Fruit fly (Drosophila melanogaster) whole organism, embryonic: ENCODE results near the gene Uck.
A peak's percentile ranks its signal among the peaks of the same experiment; 100 is the strongest.

Experiments used
- CG10959 ChIP-seq: fragments of 200-800 bp; sonication (Bioruptor generic); IDR thresholded peaks from 2 replicates; pipeline ENCODE4 v1.3.6; 2022; ENCODE audit warnings: missing biosample characterization, missing genetic modification characterization
- CG12219 ChIP-seq: fragments of 200-800 bp; sonication (Bioruptor generic); optimal IDR thresholded peaks from 3 replicates; lab custom pipeline; 2018; ENCODE audit warnings: missing biosample characterization, mild to moderate bottlenecking, missing genetic modification characterization
- CG12744 ChIP-seq: fragments of 200-800 bp; sonication (Bioruptor generic); optimal IDR thresholded peaks from 2 replicates; lab custom pipeline; 2016; ENCODE audit warnings: missing biosample characterization, missing genetic modification characterization
- CG13624 ChIP-seq: fragments of 200-800 bp; sonication (Bioruptor generic); optimal IDR thresholded peaks from 2 replicates; lab custom pipeline; 2016; ENCODE audit warnings: missing biosample characterization, missing genetic modification characterization
- CG13775 ChIP-seq: fragments of 200-800 bp; sonication (Bioruptor generic); optimal IDR thresholded peaks from 3 replicates; lab custom pipeline; 2017; ENCODE audit warnings: missing biosample characterization, mild to moderate bottlenecking, missing genetic modification characterization
- CG15696 ChIP-seq: fragments of 200-800 bp; sonication (Bioruptor generic); optimal IDR thresholded peaks from 2 replicates; lab custom pipeline; 2019; ENCODE audit warnings: missing biosample characterization, mild to moderate bottlenecking, missing genetic modification characterization, moderate library complexity
- CG1602 ChIP-seq: fragments of 200-800 bp; sonication (Bioruptor generic); optimal IDR thresholded peaks from 3 replicates; lab custom pipeline; 2016; ENCODE audit warnings: missing biosample characterization, missing genetic modification characterization
- CG1603 ChIP-seq: fragments of 200-800 bp; sonication (Bioruptor generic); optimal IDR thresholded peaks from 2 replicates; lab custom pipeline; 2019; ENCODE audit warnings: missing biosample characterization, mild to moderate bottlenecking, missing genetic modification characterization, moderate library complexity
- CG16815 ChIP-seq: fragments of 200-800 bp; sonication (Bioruptor generic); optimal IDR thresholded peaks from 3 replicates; lab custom pipeline; 2017; ENCODE audit warnings: missing biosample characterization, mild to moderate bottlenecking, missing genetic modification characterization
- CG1792 ChIP-seq: fragments of 200-800 bp; sonication (Bioruptor generic); optimal IDR thresholded peaks from 2 replicates; lab custom pipeline; 2016; ENCODE audit warnings: missing biosample characterization, missing genetic modification characterization
- CG2129 ChIP-seq: fragments of 200-800 bp; sonication (Bioruptor generic); IDR thresholded peaks from 2 replicates; pipeline ENCODE4 v1.3.6; 2022; ENCODE audit warnings: missing biosample characterization, missing genetic modification characterization; ENCODE audit not compliant: partially characterized antibody
- CG32772 ChIP-seq: fragments of 200-800 bp; sonication (Bioruptor generic); IDR thresholded peaks from 2 replicates; pipeline ENCODE4 v1.3.6; 2022; ENCODE audit warnings: missing biosample characterization, missing genetic modification characterization
- CG3838 ChIP-seq: fragments of 200-800 bp; sonication (Bioruptor generic); optimal IDR thresholded peaks from 3 replicates; lab custom pipeline; 2016; ENCODE audit warnings: missing biosample characterization, missing genetic modification characterization
- CG3847 ChIP-seq: fragments of 200-800 bp; sonication (Bioruptor generic); IDR thresholded peaks from 2 replicates; pipeline ENCODE4 v1.3.6; 2022; ENCODE audit warnings: missing biosample characterization, missing genetic modification characterization
- CG4617 ChIP-seq: fragments of 200-800 bp; sonication (Bioruptor generic); optimal IDR thresholded peaks from 3 replicates; lab custom pipeline; 2016; ENCODE audit warnings: missing biosample characterization, missing genetic modification characterization, borderline replicate concordance
- CG4730 ChIP-seq: fragments of 200-800 bp; sonication (Bioruptor generic); IDR thresholded peaks from 2 replicates; pipeline ENCODE4 v1.3.6; 2022; ENCODE audit warnings: missing biosample characterization, missing genetic modification characterization
- CG6813 ChIP-seq: fragments of 200-800 bp; sonication (Bioruptor generic); optimal IDR thresholded peaks from 2 replicates; lab custom pipeline; 2017; ENCODE audit warnings: missing biosample characterization, missing genetic modification characterization, mild to moderate bottlenecking, moderate library complexity, missing genetic modification reagents
- CG8359 ChIP-seq: fragments of 200-800 bp; sonication (Bioruptor generic); optimal IDR thresholded peaks from 2 replicates; lab custom pipeline; 2017; ENCODE audit warnings: missing biosample characterization, mild to moderate bottlenecking, missing genetic modification characterization, borderline replicate concordance
- CG9609 ChIP-seq: fragments of 200-800 bp; sonication (Bioruptor generic); optimal IDR thresholded peaks from 3 replicates; lab custom pipeline; 2016; ENCODE audit warnings: missing biosample characterization, missing genetic modification characterization
- CG9876 ChIP-seq: fragments of 200-800 bp; sonication (Bioruptor generic); optimal IDR thresholded peaks from 2 replicates; lab custom pipeline; 2016; ENCODE audit warnings: missing biosample characterization, missing genetic modification characterization
- Doc2 ChIP-seq: fragments of 200-800 bp; sonication (Bioruptor generic); IDR thresholded peaks from 2 replicates; pipeline ENCODE4 v1.3.6; 2022; ENCODE audit warnings: missing biosample characterization, missing genetic modification characterization
- Ets65A ChIP-seq: fragments of 200-800 bp; sonication (Bioruptor generic); peaks from one replicate; lab custom pipeline; 2016; ENCODE audit warnings: missing biosample characterization, missing genetic modification characterization
- Gsc ChIP-seq: fragments of 200-800 bp; sonication (Bioruptor generic); IDR thresholded peaks from 2 replicates; pipeline ENCODE4 v1.3.6; 2022; ENCODE audit warnings: missing biosample characterization, missing genetic modification characterization
- H2.0 ChIP-seq: fragments of 200-800 bp; sonication (Bioruptor generic); IDR thresholded peaks from 2 replicates; pipeline ENCODE4 v1.3.6; 2022; ENCODE audit warnings: missing biosample characterization, missing genetic modification characterization
- HHEX ChIP-seq: fragments of 200-800 bp; sonication (Bioruptor generic); optimal IDR thresholded peaks from 3 replicates; lab custom pipeline; 2017; ENCODE audit warnings: missing biosample characterization, mild to moderate bottlenecking, missing genetic modification characterization, missing genetic modification reagents
- HmgD ChIP-seq: fragments of 200-800 bp; sonication (Bioruptor generic); optimal IDR thresholded peaks from 3 replicates; lab custom pipeline; 2016; ENCODE audit warnings: missing biosample characterization, missing genetic modification characterization
- Lhr ChIP-seq: fragments of 200-800 bp; sonication (Bioruptor generic); optimal IDR thresholded peaks from 3 replicates; lab custom pipeline; 2017; ENCODE audit warnings: mild to moderate bottlenecking, missing biosample characterization, missing genetic modification reagents, missing genetic modification characterization
- NC2α ChIP-seq: fragments of 200-800 bp; sonication (Bioruptor generic); optimal IDR thresholded peaks from 2 replicates; lab custom pipeline; 2016; ENCODE audit warnings: missing biosample characterization, missing genetic modification characterization
- NC2β ChIP-seq: fragments of 200-800 bp; sonication (Bioruptor generic); optimal IDR thresholded peaks from 2 replicates; lab custom pipeline; 2016; ENCODE audit warnings: missing biosample characterization, missing genetic modification characterization
- Nf-YC ChIP-seq: fragments of 200-800 bp; optimal IDR thresholded peaks from 3 replicates; lab custom pipeline; 2019; ENCODE audit warnings: missing biosample characterization, mild to moderate bottlenecking, missing genetic modification characterization, moderate library complexity
- Ptx1 ChIP-seq: fragments of 200-800 bp; sonication (Bioruptor generic); IDR thresholded peaks from 2 replicates; pipeline ENCODE4 v1.3.6; 2022; ENCODE audit warnings: missing biosample characterization, missing genetic modification characterization
- Six4 ChIP-seq: fragments of 200-800 bp; sonication (Bioruptor generic); optimal IDR thresholded peaks from 2 replicates; lab custom pipeline; 2016; ENCODE audit warnings: missing biosample characterization, missing genetic modification characterization
- da ChIP-seq: fragments of 200-800 bp; sonication (Bioruptor generic); optimal IDR thresholded peaks from 2 replicates; lab custom pipeline; 2016; ENCODE audit warnings: missing biosample characterization, missing genetic modification characterization
- dmrt11E ChIP-seq: fragments of 200-800 bp; sonication (Bioruptor generic); optimal IDR thresholded peaks from 3 replicates; lab custom pipeline; 2018; ENCODE audit warnings: missing biosample characterization, mild to moderate bottlenecking, missing genetic modification characterization, moderate library complexity
- dpn ChIP-seq, 2 experiments: fragments of 200-800 bp; sonication (Bioruptor generic); optimal IDR thresholded peaks; 3 replicates each; lab custom pipeline; 2016; ENCODE audit warnings: missing biosample characterization in 2 of 2, missing genetic modification characterization in 2 of 2
- fd96Cb ChIP-seq: fragments of 200-800 bp; sonication (Bioruptor generic); optimal IDR thresholded peaks from 2 replicates; lab custom pipeline; 2018; ENCODE audit warnings: missing biosample characterization, mild to moderate bottlenecking, missing genetic modification characterization, moderate library complexity
- gsb-n ChIP-seq: fragments of 200-800 bp; sonication (Bioruptor generic); optimal IDR thresholded peaks from 3 replicates; lab custom pipeline; 2018; ENCODE audit warnings: missing biosample characterization, mild to moderate bottlenecking, missing genetic modification characterization
- lola ChIP-seq, 3 experiments: fragments of >200 bp in 2 of 3; fragments of 200-800 bp in 1 of 3; sonication (Bioruptor generic) in 1 of 3; optimal IDR thresholded peaks; 2 replicates each; lab custom pipeline; 2017 to 2019; ENCODE audit warnings: missing biosample characterization in 3 of 3, missing genetic modification characterization in 3 of 3, mild to moderate bottlenecking in 1 of 3, moderate library complexity in 1 of 3
- nerfin-1 ChIP-seq: fragments of 200-800 bp; sonication (Bioruptor generic); optimal IDR thresholded peaks from 3 replicates; lab custom pipeline; 2019; ENCODE audit warnings: missing biosample characterization, mild to moderate bottlenecking, missing genetic modification characterization, moderate library complexity
- pfk ChIP-seq: fragments of 200-800 bp; sonication (Bioruptor generic); optimal IDR thresholded peaks from 2 replicates; lab custom pipeline; 2018; ENCODE audit warnings: missing biosample characterization, mild to moderate bottlenecking, missing genetic modification characterization, moderate library complexity
- pho ChIP-seq: fragments of 200-800 bp; sonication (Bioruptor generic); optimal IDR thresholded peaks from 2 replicates; lab custom pipeline; 2016; ENCODE audit warnings: missing biosample characterization, missing genetic modification characterization
- phol ChIP-seq: fragments of 200-800 bp; sonication (Bioruptor generic); optimal IDR thresholded peaks from 3 replicates; lab custom pipeline; 2018; ENCODE audit warnings: missing biosample characterization, mild to moderate bottlenecking, missing genetic modification characterization, moderate library complexity
- pita ChIP-seq: fragments of 200-800 bp; sonication (Bioruptor generic); optimal IDR thresholded peaks from 2 replicates; lab custom pipeline; 2017; ENCODE audit warnings: missing biosample characterization, mild to moderate bottlenecking, missing genetic modification characterization
- ranshi ChIP-seq: fragments of 200-800 bp; sonication (Bioruptor generic); IDR thresholded peaks from 2 replicates; pipeline ENCODE4 v1.3.6; 2022; ENCODE audit warnings: missing biosample characterization, missing genetic modification characterization
- scrt ChIP-seq: fragments of 200-800 bp; sonication (Bioruptor generic); optimal IDR thresholded peaks from 2 replicates; lab custom pipeline; 2018; ENCODE audit warnings: missing biosample characterization, mild to moderate bottlenecking, missing genetic modification characterization, moderate library complexity
- sisA ChIP-seq: fragments of 200-800 bp; sonication (Bioruptor generic); IDR thresholded peaks from 2 replicates; pipeline ENCODE4 v1.3.6; 2022; ENCODE audit warnings: missing biosample characterization, missing genetic modification characterization
- sna ChIP-seq: fragments of 200-800 bp; sonication (Bioruptor generic); IDR thresholded peaks from 2 replicates; pipeline ENCODE4 v1.3.6; 2022; ENCODE audit warnings: missing biosample characterization, missing genetic modification characterization; ENCODE audit not compliant: partially characterized antibody
- ttk ChIP-seq: fragments of 200-800 bp; sonication (Bioruptor generic); IDR thresholded peaks from 2 replicates; pipeline ENCODE4 v2.1.2; 2022; ENCODE audit warnings: missing biosample characterization, missing genetic modification characterization
- zen ChIP-seq: fragments of 200-800 bp; sonication (Bioruptor generic); optimal IDR thresholded peaks from 3 replicates; lab custom pipeline; 2018; ENCODE audit warnings: missing biosample characterization, mild to moderate bottlenecking, missing genetic modification characterization, moderate library complexity

Uck gene

DNA sequence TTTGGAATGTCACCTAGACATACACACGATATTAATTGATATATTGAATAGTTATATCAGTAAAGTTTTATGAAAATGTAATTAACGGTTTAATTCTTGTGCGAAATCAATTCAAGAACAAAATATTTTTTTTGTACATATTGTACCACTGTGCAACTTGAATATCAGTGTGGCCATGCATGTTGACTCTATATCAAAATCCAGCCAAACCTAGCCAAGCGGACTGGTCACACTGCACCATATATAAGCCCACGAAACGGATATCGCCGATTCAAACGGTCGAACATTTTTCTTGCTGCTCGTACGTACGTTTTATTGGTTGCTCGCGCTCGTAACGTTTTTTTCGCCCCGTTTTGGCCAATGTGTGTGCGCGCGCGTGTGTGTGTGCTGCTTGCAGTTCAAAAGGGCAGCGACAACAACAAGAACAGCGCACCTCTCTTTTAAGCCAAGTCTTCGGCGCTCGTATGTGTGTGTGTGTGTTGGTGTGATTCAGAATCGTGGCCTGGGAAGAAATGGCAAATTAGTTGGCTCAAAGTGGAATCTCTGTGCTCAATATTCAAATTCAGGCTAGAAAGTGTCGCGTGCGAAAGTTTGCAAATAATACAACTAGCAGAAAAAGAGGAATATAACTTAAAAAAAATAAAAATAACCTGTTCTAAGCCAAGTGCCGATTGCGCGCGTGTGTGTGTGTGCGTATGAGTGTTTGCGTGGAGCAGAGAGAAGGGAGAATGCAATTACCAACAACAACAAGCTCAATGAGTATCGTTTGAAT is 5.0 kb downstream of the Uck start, which contains the start of gene crb (continued):
- TF ChIP-seq CG15696 (tag; lab: Kevin White, UChicago), result peak; percentile 4
- TF ChIP-seq Ptx1, result peak; percentile 50
- TF ChIP-seq CG3838 (GFP tag; lab: Kevin White, UChicago), result no peak
- peak; percentile 55 for TF ChIP-seq CG12744 (GFP tag; lab: Kevin White, UChicago)
- peak; percentile 72 for TF ChIP-seq NC2β
- TF ChIP-seq Gsc (GFP tag; lab: Robert Waterston, UW), result no peak
- no peak for TF ChIP-seq pita (GFP tag; lab: Kevin White, UChicago)
- TF ChIP-seq lola (GFP tag; optimal IDR thresholded peaks at IDR 0.05; lab: Kevin White, UChicago), result peak in 1 of 3 experiments; percentile 19
- peak; percentile 18 for TF ChIP-seq CG9609
- TF ChIP-seq dpn (GFP tag; optimal IDR thresholded peaks at IDR 0.05; lab: Kevin White, UChicago), result peak; percentile 46 to 64
- TF ChIP-seq sna (GFP tag; lab: Robert Waterston, UW), result 0 out of 2 replicates have a peak, but pooled peaks have one; percentile 12
- peak; percentile 83 for TF ChIP-seq CG1603 (tag; lab: Kevin White, UChicago)
- peak; percentile 48; the same call in 1 of the 2 replicates for TF ChIP-seq ttk (GFP tag; lab: Robert Waterston, UW)
- TF ChIP-seq pfk (GFP tag; lab: Kevin White, UChicago), result no peak
- TF ChIP-seq scrt, result peak; percentile 23
- no peak for TF ChIP-seq HHEX (GFP tag; lab: Kevin White, UChicago)
- TF ChIP-seq CG16815, result no peak
- TF ChIP-seq CG9876 (GFP tag; lab: Kevin White, UChicago), result no peak
- TF ChIP-seq ranshi (GFP tag; lab: Robert Waterston, UW), result peak; percentile 59; the same call in 1 of the 2 replicates
- no peak for TF ChIP-seq sisA (GFP tag; lab: Robert Waterston, UW)
- TF ChIP-seq Six4 (GFP tag; lab: Kevin White, UChicago), result no peak
- TF ChIP-seq Ets65A (GFP tag; lab: Kevin White, UChicago), result peak; percentile 63
- TF ChIP-seq CG6813 (GFP tag; lab: Kevin White, UChicago), result peak; percentile 20
- peak; percentile 49 for TF ChIP-seq zen
- TF ChIP-seq dmrt11E, result peak; percentile 39
- peak; percentile 46 for TF ChIP-seq nerfin-1 (tag; lab: Kevin White, UChicago)
- peak; percentile 51 for TF ChIP-seq CG13775
- TF ChIP-seq CG1792 (GFP tag; lab: Kevin White, UChicago), result no peak
- no peak for TF ChIP-seq CG32772 (GFP tag; lab: Robert Waterston, UW)
- TF ChIP-seq NC2α (GFP tag; lab: Kevin White, UChicago), result peak; percentile 58
- TF ChIP-seq phol (tag; lab: Kevin White, UChicago), result peak; percentile 35
- TF ChIP-seq H2.0 (GFP tag; lab: Robert Waterston, UW), result 0 out of 2 replicates have a peak, but pooled peaks have one; percentile 24
- peak; percentile 47 for TF ChIP-seq HmgD
- no peak; the same call in 1 of the 2 replicates for TF ChIP-seq CG10959
- TF ChIP-seq pho (GFP tag; lab: Kevin White, UChicago), result peak; percentile 36
- TF ChIP-seq da (GFP tag; lab: Kevin White, UChicago), result no peak
- peak; percentile 49 for TF ChIP-seq Nf-YC (tag; lab: Kevin White, UChicago)
- TF ChIP-seq fd96Cb, result no peak
- TF ChIP-seq Doc2, result no peak
- TF ChIP-seq gsb-n (tag; lab: Kevin White, UChicago), result peak; percentile 45
- TF ChIP-seq CG2129 (GFP tag; lab: Robert Waterston, UW), result no peak
- peak; percentile 63 for TF ChIP-seq Lhr (GFP tag; lab: Kevin White, UChicago)
- TF ChIP-seq CG3847 (GFP tag; lab: Robert Waterston, UW), result peak; percentile 68
- TF ChIP-seq CG12219 (GFP tag; lab: Kevin White, UChicago), result no peak
- TF ChIP-seq CG1602 (GFP tag; lab: Kevin White, UChicago), result peak; percentile 11
- TF ChIP-seq CG4617 (GFP tag; lab: Kevin White, UChicago), result peak; percentile 15
- no peak for TF ChIP-seq CG8359 (GFP tag; lab: Kevin White, UChicago)
- peak; percentile 62 for TF ChIP-seq CG13624
- TF ChIP-seq CG4730 (GFP tag; lab: Robert Waterston, UW), result no peak
